Fruit fly (Drosophila melanogaster) whole organism, larva: Measurements from ENCODE around the gene CrebA.

Source experiments
- noc ChIP-seq: fragments of 200-800 bp; sonication (Bioruptor generic); optimal IDR thresholded peaks from 3 replicates; lab custom pipeline; 2019; ENCODE audit warnings: missing biosample characterization, mild to moderate bottlenecking, missing genetic modification characterization, moderate library complexity

Gene CrebA

DNA sequence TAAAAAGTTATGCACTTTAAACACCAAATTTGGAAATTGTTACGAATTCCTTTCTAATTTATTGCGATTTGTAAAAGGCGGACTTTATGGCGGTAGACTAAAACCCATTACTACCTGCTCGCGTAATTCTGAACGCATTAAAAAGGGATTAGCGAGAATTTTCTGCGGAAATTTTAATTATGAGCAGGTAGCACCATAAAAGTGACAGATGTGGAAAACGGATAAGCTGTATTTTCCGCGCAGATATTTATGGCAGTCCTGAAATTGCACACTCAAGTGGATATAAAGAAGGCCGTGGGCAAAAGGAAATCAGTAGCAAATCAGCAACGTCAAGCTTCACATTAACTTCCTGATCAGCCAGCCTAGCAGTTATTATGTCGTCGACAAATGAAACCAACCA, 26.4 kb upstream of the CrebA start, which contains the start of gene Z600:
TSS of gene Z600 (plus strand) at position 312 of the 400 bp plus-strand sequence.
- no peak for TF ChIP-seq noc

DNA sequence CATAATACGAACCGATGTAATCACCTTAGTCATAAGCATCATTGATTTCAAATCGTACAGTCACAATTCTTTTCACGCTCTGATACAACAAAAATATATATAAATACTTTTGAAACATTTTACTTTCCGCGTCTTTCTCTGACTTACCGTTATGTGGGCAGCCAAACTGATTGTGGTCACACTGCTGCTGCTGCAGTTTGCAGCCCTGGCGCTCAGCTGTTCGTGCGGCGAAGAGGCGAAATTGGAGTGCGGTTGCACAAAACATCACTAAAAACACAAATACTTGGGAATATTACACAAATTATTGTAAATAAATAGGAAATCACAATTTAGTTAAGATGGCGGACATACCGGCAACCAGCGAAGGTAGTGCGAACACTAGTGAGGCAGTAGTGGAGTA, 25.8 kb upstream of the CrebA start, which contains the start of the genes gdl and gdl-ORF39:
TSS of gene gdl (plus strand) at position 48 of the 400 bp plus-strand sequence.
TSS of gene gdl-ORF39 (plus strand) at position 48 of the 400 bp plus-strand sequence.
- no peak for TF ChIP-seq noc

DNA sequence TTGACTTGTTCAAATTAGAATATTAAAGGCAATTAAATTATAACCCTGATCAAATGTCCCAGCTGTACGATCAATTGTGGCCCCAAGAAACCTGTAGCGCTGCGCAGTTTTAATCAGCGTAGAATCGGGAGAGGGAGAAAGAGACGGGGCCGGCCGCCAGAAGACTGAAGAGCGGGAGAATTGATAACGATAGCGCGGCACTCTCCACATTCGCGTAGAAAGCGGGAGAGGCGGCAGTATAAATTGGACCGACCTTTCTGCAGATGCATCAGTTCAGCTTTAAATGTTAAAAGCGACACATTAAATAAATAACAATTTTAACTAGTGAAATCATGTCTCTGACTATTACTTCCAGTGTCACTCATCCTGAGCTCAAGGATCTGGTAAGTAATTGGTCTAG, 24.4 kb upstream of the CrebA start, which contains the start of gene MsrA:
TSS of gene MsrA (plus strand) at position 266 of the 400 bp plus-strand sequence.
- peak; percentile 16 for TF ChIP-seq noc

DNA sequence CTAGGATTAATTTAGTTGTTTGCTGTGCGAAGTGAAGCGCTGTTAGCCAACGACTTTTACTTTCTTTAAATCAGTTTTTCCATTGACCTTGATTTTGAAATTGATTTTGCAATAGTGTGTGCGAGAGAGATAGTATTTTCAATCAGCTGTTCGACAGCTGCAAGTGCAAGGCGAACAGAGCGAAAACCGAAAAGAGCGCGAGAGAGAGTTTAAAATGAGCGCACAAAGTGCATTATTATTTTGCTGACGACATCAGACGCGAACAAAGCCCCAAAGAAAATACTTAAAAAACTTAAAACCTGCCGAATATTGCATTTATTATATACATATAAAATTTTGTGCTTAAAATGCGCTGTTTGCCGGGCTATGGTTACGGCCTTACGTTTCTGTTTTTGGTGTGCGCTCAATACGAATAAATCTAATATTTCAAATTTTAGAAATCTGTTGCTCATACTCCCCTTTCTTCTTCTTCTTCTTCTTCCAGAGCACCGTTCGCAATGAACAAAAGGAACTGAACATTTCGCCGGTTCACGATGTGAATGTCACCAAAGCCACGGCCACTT, 23.4 kb upstream of the CrebA start:
- TF ChIP-seq noc, result no peak

DNA sequence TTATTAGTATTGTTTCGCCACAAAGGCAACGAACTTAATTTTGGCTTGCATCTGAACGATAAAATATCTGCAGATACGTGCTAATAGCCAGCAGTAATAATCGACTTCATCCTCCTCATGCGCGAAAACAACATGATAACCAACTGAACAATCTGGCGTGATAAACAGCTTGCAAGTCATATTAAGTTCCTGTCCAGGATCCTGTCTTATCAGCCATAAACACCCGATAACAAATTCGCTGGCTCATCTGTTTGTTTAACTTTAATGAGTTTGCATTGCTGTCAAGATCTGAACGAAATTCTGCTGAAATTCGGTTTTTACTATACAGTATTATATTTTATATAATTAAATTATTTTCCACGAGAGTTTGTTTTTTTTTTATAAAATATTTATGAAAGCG, 21.9 kb upstream of the CrebA start:
- TF ChIP-seq noc, result no peak

DNA sequence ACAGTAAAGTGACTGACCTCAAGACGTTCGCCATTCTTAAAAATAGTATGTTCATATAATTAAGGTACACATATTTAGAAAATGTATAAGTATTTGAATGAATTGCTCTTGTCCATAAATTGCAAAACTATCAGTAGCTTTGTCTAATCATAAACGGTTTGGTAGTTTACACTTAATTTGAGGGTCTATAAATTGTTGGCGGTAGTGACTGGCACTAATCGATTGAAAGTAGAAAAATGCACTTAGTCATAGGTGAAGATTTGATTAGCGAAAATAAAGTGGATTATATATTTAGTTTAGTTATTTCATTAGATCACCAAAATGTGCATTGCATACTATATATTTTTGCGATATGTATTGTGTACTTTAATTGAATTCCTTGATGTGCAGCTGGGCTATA, 21.5 kb upstream of the CrebA start:
- TF ChIP-seq noc, result peak; percentile 42

DNA sequence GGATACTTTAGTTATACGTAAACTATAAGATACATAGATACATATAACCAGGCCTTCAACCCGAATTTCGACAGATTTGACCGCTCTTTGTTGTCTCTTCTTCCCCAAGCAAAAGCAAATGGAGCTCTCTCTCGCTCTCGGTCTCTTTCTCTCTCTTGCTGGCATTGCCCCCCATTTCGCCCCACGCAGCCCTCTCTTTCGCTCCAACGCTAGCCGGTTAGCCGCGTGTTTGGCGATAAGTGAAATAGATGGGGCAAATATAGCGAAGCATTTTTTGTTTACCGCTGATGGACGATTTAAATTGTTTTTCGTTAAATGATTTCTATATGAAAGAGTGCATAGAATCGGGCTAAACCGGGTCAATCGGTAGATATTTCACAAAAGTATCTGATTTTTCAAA, 20.8 kb upstream of the CrebA start:
- peak; percentile 61 for TF ChIP-seq noc

DNA sequence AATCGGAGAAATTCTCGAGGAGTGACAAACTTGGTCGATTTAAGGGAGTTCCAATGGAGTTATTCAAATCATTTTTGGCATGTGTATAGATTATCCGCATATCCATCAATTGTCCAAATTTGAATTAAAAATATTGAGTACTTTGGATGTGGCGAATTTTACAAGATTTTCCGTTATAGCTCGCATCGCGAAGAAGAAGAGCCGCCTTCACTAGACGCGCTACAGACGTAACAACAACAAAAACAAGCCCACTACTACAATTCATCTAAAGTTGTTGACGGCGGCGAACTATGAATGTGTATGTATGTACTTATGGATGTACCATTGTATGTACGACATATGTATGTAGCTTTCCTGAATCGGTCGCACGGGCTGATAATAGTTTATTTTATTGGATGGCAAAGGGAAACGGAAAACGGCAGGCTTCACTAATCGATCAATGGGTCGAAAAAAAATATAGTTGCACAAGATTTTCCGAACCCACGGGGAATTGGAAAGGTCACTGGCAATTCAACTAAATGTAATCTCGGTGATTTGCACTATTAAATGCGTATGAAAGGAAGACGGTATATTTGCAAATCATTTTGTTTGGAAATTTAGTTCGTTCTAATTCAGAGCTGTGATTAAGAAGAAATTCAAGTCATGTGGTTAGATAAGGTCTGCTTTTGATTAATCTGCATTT, 20.2 kb upstream of the CrebA start:
- peak; percentile 3 for TF ChIP-seq noc

DNA sequence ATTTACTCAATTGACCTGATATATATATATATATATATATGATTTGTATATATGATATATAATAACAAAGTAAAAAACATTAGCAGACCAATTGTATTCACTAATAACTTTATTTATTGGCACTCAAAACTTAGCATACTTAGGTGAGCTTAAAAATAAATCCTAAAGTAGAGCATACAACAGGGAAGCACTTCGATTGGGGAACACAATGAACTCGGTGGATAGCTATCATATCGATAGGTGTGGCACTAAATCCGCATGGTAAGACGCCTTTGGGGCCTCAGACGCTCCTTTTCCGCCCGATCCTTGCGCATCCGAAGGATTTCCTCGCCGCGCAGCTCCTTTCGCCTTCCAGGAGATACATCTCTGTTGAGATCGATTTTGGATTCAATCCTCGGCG, 18.8 kb upstream of the CrebA start:
- no peak for TF ChIP-seq noc

DNA sequence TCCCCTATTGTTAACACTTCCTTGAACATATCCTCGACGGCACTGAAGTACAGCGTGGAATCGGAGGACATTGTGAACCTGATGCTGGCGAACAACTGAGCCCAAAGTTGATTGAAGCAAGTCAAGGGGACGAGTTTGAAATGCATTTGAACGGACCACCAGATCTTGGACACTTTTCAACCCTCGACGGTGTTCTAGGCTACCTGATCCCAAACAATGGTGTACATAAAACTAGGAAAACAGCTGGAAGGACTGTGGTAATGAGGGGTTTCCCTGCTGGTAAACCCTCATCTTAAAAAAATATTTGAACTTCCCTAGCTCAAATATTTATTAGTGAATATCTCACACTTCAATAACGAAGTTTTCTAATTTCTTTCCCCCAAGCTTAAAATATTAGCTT, 18.2 kb upstream of the CrebA start, which contains the start of gene CG13454:
TSS of gene CG13454 (minus strand) at position 101 of the 400 bp plus-strand sequence.
- no peak for TF ChIP-seq noc

DNA sequence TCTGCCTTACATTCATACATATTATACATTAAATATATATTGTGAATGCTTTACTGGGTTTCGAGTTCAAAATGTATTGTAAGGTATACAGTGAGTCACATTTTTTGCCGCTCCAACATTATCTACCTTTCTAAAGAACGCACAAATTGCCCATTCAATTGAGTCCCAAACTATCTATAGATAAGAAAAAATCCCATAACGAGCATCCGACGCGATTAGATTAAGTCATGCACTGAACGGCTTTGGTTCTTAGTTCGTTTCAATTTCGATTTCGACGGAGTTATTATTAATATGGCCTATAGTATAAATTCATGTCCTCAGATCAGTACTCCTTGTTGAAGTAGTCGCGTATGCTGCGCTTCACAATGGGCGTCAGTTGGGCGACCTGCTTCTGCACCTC, 17.7 kb upstream of the CrebA start:
- no peak for TF ChIP-seq noc

DNA sequence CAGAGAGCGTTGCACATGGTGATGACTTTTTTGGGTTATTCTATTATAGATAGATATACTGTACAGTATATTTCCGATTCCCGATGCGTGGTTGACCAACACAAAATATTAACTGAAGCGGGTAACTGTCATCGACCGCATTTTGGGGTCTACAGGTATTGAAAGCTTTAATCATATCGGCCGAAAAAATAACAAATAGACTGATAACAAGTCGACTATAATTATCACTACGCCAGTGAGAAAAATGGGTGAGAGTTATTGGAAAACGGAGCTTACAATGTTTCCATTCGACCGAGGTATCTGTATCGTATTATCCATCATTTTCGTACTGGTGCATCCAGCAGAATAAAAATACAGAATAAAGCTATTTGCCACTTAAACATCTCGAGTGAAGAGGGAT, 16.9 kb upstream of the CrebA start:
- TF ChIP-seq noc, result no peak

DNA sequence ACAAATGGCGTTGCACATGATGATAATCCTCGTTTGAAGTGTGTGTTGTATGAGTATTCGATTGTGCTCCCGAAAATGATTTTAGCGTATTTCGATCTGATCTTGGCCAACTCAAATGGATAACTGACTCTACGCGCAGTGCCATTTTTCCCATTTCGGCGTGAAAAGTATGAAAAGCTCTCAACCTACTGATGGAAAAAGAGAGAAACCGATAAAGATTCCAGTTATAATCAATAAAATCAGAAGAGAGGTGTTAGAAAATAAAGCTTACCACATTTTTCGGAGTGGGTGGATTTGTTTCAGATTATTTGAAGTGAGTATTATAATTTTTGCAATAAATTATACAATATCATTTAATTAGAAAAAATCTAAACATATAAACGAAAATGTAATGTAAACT, 15.7 kb upstream of the CrebA start, which contains the start of gene mex1:
TSS of gene mex1 (minus strand) at position 101 of the 400 bp plus-strand sequence.
- TF ChIP-seq noc, result no peak

DNA sequence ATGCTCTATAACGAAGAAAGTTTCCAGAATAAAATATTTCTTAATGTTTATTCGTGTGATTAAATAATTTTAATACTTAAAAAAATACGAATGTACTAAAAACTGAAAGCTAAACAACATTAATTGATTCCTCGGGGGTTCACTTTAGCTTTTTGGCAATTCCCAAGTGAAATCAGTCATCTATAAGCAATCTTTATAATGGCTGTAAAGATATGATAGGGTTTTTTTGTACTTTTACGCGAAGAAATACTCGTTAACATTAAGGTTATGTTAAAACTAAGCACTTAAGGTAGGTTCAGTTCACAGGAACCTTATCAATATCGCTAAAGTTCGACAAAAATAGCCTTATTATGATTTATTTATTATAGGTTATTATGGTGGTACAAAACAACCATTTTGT, 15.3 kb upstream of the CrebA start:
- TF ChIP-seq noc, result no peak

DNA sequence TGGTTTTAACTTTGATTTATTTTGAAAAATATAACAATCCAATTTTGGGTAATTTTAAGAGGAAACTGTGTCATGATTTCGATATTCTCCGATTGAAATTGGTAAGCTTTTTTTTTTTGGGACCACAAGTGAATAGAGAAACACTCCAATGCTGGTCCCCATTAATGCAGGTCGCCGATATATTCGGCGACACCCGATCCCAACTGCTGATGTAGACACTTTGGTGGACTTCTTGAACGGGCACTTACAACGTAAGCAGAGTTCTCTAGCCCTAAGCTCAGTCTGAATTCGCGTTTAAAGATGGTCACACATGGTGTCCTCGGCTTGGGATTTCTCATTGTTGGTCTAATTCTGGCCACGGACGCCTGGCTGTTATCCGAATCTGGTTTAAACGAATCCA, 14.9 kb upstream of the CrebA start, which contains the start of gene yellow-k:
TSS of gene yellow-k (plus strand) at position 301 of the 400 bp plus-strand sequence.
- TF ChIP-seq noc, result no peak

DNA sequence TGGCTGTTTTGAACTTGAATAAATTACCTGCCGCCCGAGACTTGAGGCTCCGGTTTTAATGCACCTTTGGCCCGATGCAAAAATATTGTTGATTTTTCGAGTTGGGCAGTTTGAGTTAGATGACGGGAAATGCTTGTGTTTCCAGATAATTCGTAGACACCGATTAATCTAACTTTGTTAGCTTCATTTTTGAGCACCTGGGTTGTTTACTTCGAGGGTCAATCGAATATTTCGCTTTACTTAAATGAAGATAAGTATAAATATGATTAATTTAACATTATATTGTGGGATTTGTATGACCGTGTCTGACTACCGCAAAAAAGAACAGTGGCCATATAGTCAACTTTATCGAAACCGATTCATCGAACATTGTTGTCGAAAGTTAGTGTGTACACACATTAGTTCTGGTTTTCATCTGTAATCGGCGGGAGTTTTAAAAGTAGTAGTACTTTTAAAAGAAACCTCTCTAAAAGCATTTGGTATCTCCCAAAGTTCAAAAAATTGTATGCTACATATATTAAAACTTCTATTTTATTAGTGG, 11.3 kb upstream of the CrebA start, which contains the start of gene CG7945:
TSS of gene CG7945 (minus strand) at position 332 of the 541 bp plus-strand sequence.
- no peak for TF ChIP-seq noc

DNA sequence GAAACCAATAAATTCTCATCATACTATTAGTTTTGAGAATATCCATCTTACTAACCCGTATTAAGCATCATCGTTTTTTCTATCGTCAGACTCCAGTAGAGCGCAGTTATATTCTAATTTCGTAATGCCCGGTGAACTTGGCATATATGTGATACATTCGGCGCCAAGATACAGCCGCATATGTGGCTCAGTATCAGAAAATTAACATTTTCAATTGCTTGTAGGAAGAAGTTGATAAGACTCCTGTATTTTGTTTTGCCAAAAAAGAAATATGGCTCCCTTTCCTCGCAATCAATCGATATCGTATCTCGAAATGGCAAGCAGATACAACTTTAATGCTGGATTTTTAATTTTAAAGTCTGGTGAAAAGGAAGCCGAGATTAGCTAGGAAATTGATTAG, 10.0 kb upstream of the CrebA start, which contains the start of gene CG33986:
TSS of gene CG33986 (minus strand) at position 101 of the 400 bp plus-strand sequence.
- no peak for TF ChIP-seq noc

DNA sequence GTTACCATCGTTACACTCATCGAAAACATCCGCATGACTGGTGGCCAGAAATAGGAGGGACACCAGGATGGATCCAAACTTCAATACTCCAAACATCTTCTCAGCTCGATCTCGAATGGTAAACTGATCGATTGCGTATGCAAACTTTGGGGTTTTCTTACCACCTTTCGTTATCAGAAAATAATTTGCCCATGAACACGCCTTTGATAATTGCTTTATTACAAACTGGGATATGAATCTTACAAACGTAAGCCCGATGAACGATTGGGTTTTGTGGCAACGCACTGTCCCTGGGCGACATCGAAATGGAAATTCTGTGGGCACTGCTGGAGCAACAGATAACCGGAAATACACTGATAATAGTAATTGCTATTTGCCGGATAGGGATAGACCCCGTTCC, 8.5 kb upstream of the CrebA start, which contains the start of gene CG33985:
TSS of gene CG33985 (minus strand) at position 101 of the 400 bp plus-strand sequence.
- TF ChIP-seq noc, result no peak
